Fruit fly (Drosophila melanogaster) whole organism, embryonic: ENCODE measurements around the gene Sdhaf3.

Experiments
- Awh ChIP-seq: fragments of 200-800 bp; sonication (Bioruptor generic); IDR thresholded peaks from 2 replicates; pipeline ENCODE4, ENCODE4 v1.3.6; 2022; ENCODE audit warnings: missing biosample characterization, missing genetic modification characterization
- Blimp-1 ChIP-seq: fragments of 200-800 bp; sonication (Bioruptor generic); optimal IDR thresholded peaks from 3 replicates; lab custom pipeline; 2018; ENCODE audit warnings: missing biosample characterization, missing genetic modification characterization, mild to moderate bottlenecking, moderate library complexity, missing genetic modification reagents
- Bteb2 ChIP-seq: fragments of 200-800 bp; sonication (Bioruptor generic); optimal IDR thresholded peaks from 2 replicates; lab custom pipeline; 2016; ENCODE audit warnings: missing biosample characterization, missing genetic modification characterization
- CG10147 ChIP-seq: fragments of 200-800 bp; sonication (Bioruptor generic); optimal IDR thresholded peaks from 2 replicates; lab custom pipeline; 2019; ENCODE audit warnings: missing biosample characterization, mild to moderate bottlenecking, missing genetic modification characterization, moderate library complexity
- CG10462 ChIP-seq: fragments of 200-800 bp; sonication (Bioruptor generic); optimal IDR thresholded peaks from 2 replicates; lab custom pipeline; 2016; ENCODE audit warnings: missing biosample characterization, missing genetic modification characterization
- CG10979 ChIP-seq: fragments of 200-800 bp; sonication (Bioruptor generic); optimal IDR thresholded peaks from 2 replicates; lab custom pipeline; 2018; ENCODE audit warnings: missing biosample characterization, mild to moderate bottlenecking, missing genetic modification characterization, moderate library complexity
- CG12219 ChIP-seq: fragments of 200-800 bp; sonication (Bioruptor generic); optimal IDR thresholded peaks from 3 replicates; lab custom pipeline; 2018; ENCODE audit warnings: missing biosample characterization, mild to moderate bottlenecking, missing genetic modification characterization
- CG13123 ChIP-seq: fragments of 200-800 bp; sonication (Bioruptor generic); optimal IDR thresholded peaks from 2 replicates; lab custom pipeline; 2016; ENCODE audit warnings: missing biosample characterization, missing genetic modification characterization
- CG13287 ChIP-seq: fragments of 200-800 bp; sonication (Bioruptor generic); IDR thresholded peaks from 2 replicates; pipeline ENCODE4 v1.3.6; 2022; ENCODE audit warnings: missing biosample characterization, missing genetic modification characterization; ENCODE audit not compliant: partially characterized antibody
- CG1602 ChIP-seq: fragments of 200-800 bp; sonication (Bioruptor generic); optimal IDR thresholded peaks from 3 replicates; lab custom pipeline; 2016; ENCODE audit warnings: missing biosample characterization, missing genetic modification characterization
- CG1647 ChIP-seq: fragments of 200-800 bp; sonication (Bioruptor generic); optimal IDR thresholded peaks from 3 replicates; lab custom pipeline; 2016; ENCODE audit warnings: missing biosample characterization, missing genetic modification characterization
- CG16813 ChIP-seq: fragments of 200-800 bp; sonication (Bioruptor generic); IDR thresholded peaks from 3 replicates; pipeline ENCODE4 v1.3.6; 2022; ENCODE audit warnings: missing biosample characterization, missing genetic modification characterization; ENCODE audit not compliant: partially characterized antibody
- CG17829 ChIP-seq: fragments of 200-800 bp; optimal IDR thresholded peaks from 2 replicates; lab custom pipeline; 2019; ENCODE audit warnings: missing biosample characterization, mild to moderate bottlenecking, missing genetic modification characterization, moderate library complexity
- CG18599 ChIP-seq: fragments of 200-800 bp; sonication (Bioruptor generic); optimal IDR thresholded peaks from 3 replicates; lab custom pipeline; 2017; ENCODE audit warnings: missing biosample characterization, missing genetic modification characterization, mild to moderate bottlenecking, moderate library complexity, missing genetic modification reagents
- CG4707 ChIP-seq: fragments of 200-800 bp; sonication (Bioruptor generic); optimal IDR thresholded peaks from 2 replicates; lab custom pipeline; 2018; ENCODE audit warnings: missing biosample characterization, mild to moderate bottlenecking, missing genetic modification characterization, moderate library complexity
- CG6254 ChIP-seq: fragments of 200-800 bp; sonication (Bioruptor generic); optimal IDR thresholded peaks from 3 replicates; lab custom pipeline; 2017; ENCODE audit warnings: mild to moderate bottlenecking, missing biosample characterization, missing genetic modification reagents, missing genetic modification characterization
- CG6765 ChIP-seq: fragments of 200-800 bp; sonication (Bioruptor generic); optimal IDR thresholded peaks from 3 replicates; lab custom pipeline; 2017; ENCODE audit warnings: missing biosample characterization, mild to moderate bottlenecking, missing genetic modification characterization
- CG7271 ChIP-seq: fragments of 200-800 bp; sonication (Bioruptor generic); optimal IDR thresholded peaks from 2 replicates; lab custom pipeline; 2018; ENCODE audit warnings: missing biosample characterization, mild to moderate bottlenecking, missing genetic modification characterization, moderate library complexity
- CG8765 ChIP-seq: fragments of 200-800 bp; sonication (Bioruptor generic); IDR thresholded peaks from 2 replicates; pipeline ENCODE4 v1.3.6; 2022; ENCODE audit warnings: missing biosample characterization, missing genetic modification characterization
- CG9609 ChIP-seq: fragments of 200-800 bp; sonication (Bioruptor generic); optimal IDR thresholded peaks from 3 replicates; lab custom pipeline; 2016; ENCODE audit warnings: missing biosample characterization, missing genetic modification characterization
- Dad ChIP-seq: fragments of 200-800 bp; sonication (Bioruptor generic); optimal IDR thresholded peaks from 3 replicates; lab custom pipeline; 2016; ENCODE audit warnings: missing biosample characterization, missing genetic modification characterization
- Dip2 ChIP-seq: fragments of 200-800 bp; sonication (Bioruptor generic); IDR thresholded peaks from 2 replicates; pipeline ENCODE4 v1.3.6; 2022; ENCODE audit warnings: missing biosample characterization, missing genetic modification characterization
- E2f1 ChIP-seq: fragments of 200-800 bp; sonication (Bioruptor generic); IDR thresholded peaks from 2 replicates; pipeline ENCODE4 v1.3.6; 2022; ENCODE audit warnings: missing biosample characterization, missing genetic modification characterization
- Hr78 ChIP-seq, 2 experiments: fragments of 200-800 bp in 1 of 2; fragments of >200 bp in 1 of 2; sonication (Bioruptor generic) in 1 of 2; optimal IDR thresholded peaks; 2 replicates each; lab custom pipeline; 2017 to 2019; ENCODE audit warnings: missing biosample characterization in 2 of 2, missing genetic modification characterization in 2 of 2, mild to moderate bottlenecking in 1 of 2, moderate library complexity in 1 of 2
- Lhr ChIP-seq: fragments of 200-800 bp; sonication (Bioruptor generic); optimal IDR thresholded peaks from 3 replicates; lab custom pipeline; 2017; ENCODE audit warnings: mild to moderate bottlenecking, missing biosample characterization, missing genetic modification reagents, missing genetic modification characterization
- Lpt ChIP-seq: fragments of >200 bp; optimal IDR thresholded peaks from 2 replicates; lab custom pipeline; 2018; ENCODE audit warnings: missing biosample characterization, missing genetic modification characterization
- Meics ChIP-seq: fragments of 200-800 bp; sonication (Bioruptor generic); optimal IDR thresholded peaks from 2 replicates; lab custom pipeline; 2017; ENCODE audit warnings: missing biosample characterization, mild to moderate bottlenecking, missing genetic modification characterization
- NC2β ChIP-seq: fragments of 200-800 bp; sonication (Bioruptor generic); optimal IDR thresholded peaks from 2 replicates; lab custom pipeline; 2016; ENCODE audit warnings: missing biosample characterization, missing genetic modification characterization
- Nf-YB ChIP-seq: fragments of 200-800 bp; sonication (Bioruptor generic); optimal IDR thresholded peaks from 3 replicates; lab custom pipeline; 2019; ENCODE audit warnings: missing biosample characterization, mild to moderate bottlenecking, missing genetic modification characterization, moderate library complexity
- NfI ChIP-seq: fragments of 200-800 bp; sonication (Bioruptor generic); optimal IDR thresholded peaks from 3 replicates; lab custom pipeline; 2018; ENCODE audit warnings: missing biosample characterization, mild to moderate bottlenecking, missing genetic modification characterization, moderate library complexity
- Oli ChIP-seq: fragments of 200-800 bp; sonication (Bioruptor generic); optimal IDR thresholded peaks from 2 replicates; lab custom pipeline; 2018; ENCODE audit warnings: missing biosample characterization, mild to moderate bottlenecking, missing genetic modification characterization, moderate library complexity
- PHDP ChIP-seq: fragments of 200-800 bp; sonication (Bioruptor generic); optimal IDR thresholded peaks from 3 replicates; lab custom pipeline; 2018; ENCODE audit warnings: missing biosample characterization, mild to moderate bottlenecking, missing genetic modification characterization, moderate library complexity
- Pdp1 ChIP-seq, 2 experiments: fragments of 200-800 bp; sonication (Bioruptor generic); optimal IDR thresholded peaks; 3 replicates each; lab custom pipeline; 2016; ENCODE audit warnings: missing biosample characterization in 2 of 2, missing genetic modification characterization in 2 of 2, mild to moderate bottlenecking in 1 of 2, moderate library complexity in 1 of 2
- Ptx1 ChIP-seq: fragments of 200-800 bp; sonication (Bioruptor generic); IDR thresholded peaks from 2 replicates; pipeline ENCODE4 v1.3.6; 2022; ENCODE audit warnings: missing biosample characterization, missing genetic modification characterization
- Sox100B ChIP-seq: fragments of 200-800 bp; sonication (Bioruptor generic); optimal IDR thresholded peaks from 3 replicates; lab custom pipeline; 2018; ENCODE audit warnings: missing biosample characterization, mild to moderate bottlenecking, missing genetic modification characterization
- Sry-β ChIP-seq: fragments of 200-800 bp; sonication (Bioruptor generic); optimal IDR thresholded peaks from 2 replicates; lab custom pipeline; 2018; ENCODE audit warnings: missing biosample characterization, mild to moderate bottlenecking, missing genetic modification characterization, moderate library complexity
- al ChIP-seq: fragments of 200-800 bp; sonication (Bioruptor generic); IDR thresholded peaks from 2 replicates; pipeline ENCODE4 v1.3.6; 2022; ENCODE audit warnings: missing biosample characterization, missing genetic modification characterization
- aop ChIP-seq: fragments of 200-800 bp; sonication (Bioruptor generic); IDR thresholded peaks from 2 replicates; pipeline ENCODE4 v1.3.6; 2022; ENCODE audit warnings: missing biosample characterization, missing genetic modification characterization
- bigmax ChIP-seq: fragments of 200-800 bp; sonication (Bioruptor generic); optimal IDR thresholded peaks from 2 replicates; lab custom pipeline; 2018; ENCODE audit warnings: missing biosample characterization, mild to moderate bottlenecking, missing genetic modification characterization
- dan ChIP-seq: fragments of 200-800 bp; sonication (Bioruptor generic); IDR thresholded peaks from 2 replicates; pipeline ENCODE4 v1.3.6; 2022; ENCODE audit warnings: missing biosample characterization, missing genetic modification characterization
- dati ChIP-seq: fragments of 200-800 bp; sonication (Bioruptor generic); IDR thresholded peaks from 2 replicates; pipeline ENCODE4 v1.3.6; 2022; ENCODE audit warnings: missing biosample characterization, missing genetic modification characterization
- dmrt99B ChIP-seq: fragments of 200-800 bp; sonication (Bioruptor generic); optimal IDR thresholded peaks from 2 replicates; lab custom pipeline; 2018; ENCODE audit warnings: missing biosample characterization, mild to moderate bottlenecking, missing genetic modification characterization, moderate library complexity
- dpn ChIP-seq, 2 experiments: fragments of 200-800 bp; sonication (Bioruptor generic); optimal IDR thresholded peaks; 3 replicates each; lab custom pipeline; 2016; ENCODE audit warnings: missing biosample characterization in 2 of 2, missing genetic modification characterization in 2 of 2
- gsb-n ChIP-seq: fragments of 200-800 bp; sonication (Bioruptor generic); optimal IDR thresholded peaks from 3 replicates; lab custom pipeline; 2018; ENCODE audit warnings: missing biosample characterization, mild to moderate bottlenecking, missing genetic modification characterization
- hbn ChIP-seq: fragments of 200-800 bp; sonication (Bioruptor generic); IDR thresholded peaks from 2 replicates; pipeline ENCODE4 v1.3.6; 2022; ENCODE audit warnings: missing biosample characterization, missing genetic modification characterization; ENCODE audit not compliant: partially characterized antibody
- pnt ChIP-seq: fragments of 200-800 bp; sonication (Bioruptor generic); optimal IDR thresholded peaks from 3 replicates; lab custom pipeline; 2016; ENCODE audit warnings: missing biosample characterization, missing genetic modification characterization
- trh ChIP-seq: fragments of 200-800 bp; sonication (Bioruptor generic); optimal IDR thresholded peaks from 2 replicates; lab custom pipeline; 2016; ENCODE audit warnings: missing biosample characterization, missing genetic modification characterization
- wor ChIP-seq: fragments of 200-800 bp; sonication (Bioruptor generic); IDR thresholded peaks from 2 replicates; pipeline ENCODE4 v1.3.6; 2022; ENCODE audit warnings: missing biosample characterization, missing genetic modification characterization

Sdhaf3 gene

DNA sequence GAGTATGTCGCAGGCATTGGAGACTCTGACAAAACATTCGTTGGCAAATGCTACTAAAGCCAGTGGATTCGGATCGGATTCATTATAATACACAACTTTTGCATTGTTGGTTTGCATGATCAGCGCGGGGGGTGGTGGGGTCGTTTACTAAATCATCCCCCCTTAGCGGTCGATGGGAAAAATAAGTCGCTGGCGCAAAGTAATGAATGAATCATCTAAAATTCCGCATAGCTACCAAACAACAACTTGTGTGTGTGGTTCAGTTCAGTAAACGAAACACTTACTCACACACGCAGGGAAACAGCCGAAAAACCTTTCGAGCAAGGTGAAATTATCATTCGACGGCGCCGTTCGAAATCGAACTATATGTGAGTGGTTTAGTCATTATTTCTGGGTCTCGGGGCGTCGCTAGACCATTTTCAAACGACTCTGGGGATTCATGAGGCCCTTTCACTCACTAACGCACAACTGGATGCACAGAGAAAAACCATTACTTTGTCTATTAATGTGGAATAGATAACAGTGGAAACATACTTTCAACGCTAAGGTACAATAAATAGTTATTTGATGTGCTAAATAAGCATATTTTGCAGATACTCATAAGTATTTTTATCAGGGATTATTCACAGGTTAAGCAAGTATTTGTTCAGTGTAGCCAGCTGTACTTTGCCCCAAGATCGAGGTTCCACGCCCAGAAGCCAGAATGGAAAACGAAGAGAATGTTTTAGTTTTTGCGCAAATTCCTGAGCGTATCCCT, 33.7 kb downstream of the Sdhaf3 start (continued):
- no peak for TF ChIP-seq CG7271 (tag; lab: Kevin White, UChicago)
- peak; percentile 5 for TF ChIP-seq CG13123 (GFP tag; lab: Kevin White, UChicago)
- peak; percentile 48 for TF ChIP-seq CG18599 (GFP tag; lab: Kevin White, UChicago)
- peak; percentile 32 for TF ChIP-seq CG1647
- peak; percentile 54; the same call in 1 of the 2 replicates for TF ChIP-seq al (GFP tag; lab: Robert Waterston, UW)
- TF ChIP-seq Dad (GFP tag; lab: Kevin White, UChicago) = peak; percentile 30
- TF ChIP-seq Awh (GFP tag; lab: Robert Waterston, UW) = peak; percentile 94
- no peak for TF ChIP-seq Lhr (GFP tag; lab: Kevin White, UChicago)
- peak; percentile 81 for TF ChIP-seq CG8765 (GFP tag; lab: Robert Waterston, UW)
- TF ChIP-seq E2f1 = peak; percentile 81
- TF ChIP-seq CG1602 = peak; percentile 49
- TF ChIP-seq dmrt99B = peak; percentile 59
- peak; percentile 84 for TF ChIP-seq CG12219 (GFP tag; lab: Kevin White, UChicago)
- peak; percentile 82 for TF ChIP-seq pnt (GFP tag; lab: Kevin White, UChicago)
- TF ChIP-seq gsb-n = peak; percentile 78
- TF ChIP-seq Lpt (GFP tag; lab: Kevin White, UChicago) = no peak
- peak; percentile 87 for TF ChIP-seq dati (GFP tag; lab: Robert Waterston, UW)
- TF ChIP-seq CG17829 = no peak
- TF ChIP-seq PHDP = peak; percentile 79
- TF ChIP-seq Bteb2 (GFP tag; lab: Kevin White, UChicago) = peak; percentile 51
- no peak for TF ChIP-seq bigmax (GFP tag; lab: Kevin White, UChicago)
- no peak for TF ChIP-seq hbn
- peak; percentile 81 for TF ChIP-seq Ptx1
- peak; percentile 8 for TF ChIP-seq trh (GFP tag; lab: Kevin White, UChicago)
- no peak for TF ChIP-seq CG6765 (GFP tag; lab: Kevin White, UChicago)
- TF ChIP-seq Hr78 (GFP tag; optimal IDR thresholded peaks at IDR 0.05; lab: Kevin White, UChicago) = peak in 1 of 2 experiments; percentile 60
- peak in 1 of 2 experiments; percentile 71 for TF ChIP-seq dpn (GFP tag; optimal IDR thresholded peaks at IDR 0.05; lab: Kevin White, UChicago)
- no peak for TF ChIP-seq CG16813 (GFP tag; lab: Robert Waterston, UW)
- TF ChIP-seq Blimp-1 = peak; percentile 75
- no peak for TF ChIP-seq CG10462
- TF ChIP-seq NfI (GFP tag; lab: Kevin White, UChicago) = peak; percentile 72
- TF ChIP-seq Sox100B (GFP tag; lab: Kevin White, UChicago) = no peak
- TF ChIP-seq aop (GFP tag; lab: Robert Waterston, UW) = 0 out of 2 replicates have a peak, but pooled peaks have one; percentile 5
- no peak for TF ChIP-seq CG13287
- peak in 1 of 2 experiments; percentile 22 for TF ChIP-seq Pdp1 (GFP tag; optimal IDR thresholded peaks at IDR 0.05; lab: Kevin White, UChicago)
- TF ChIP-seq Oli (tag; lab: Kevin White, UChicago) = peak; percentile 61
- peak; percentile 82 for TF ChIP-seq CG9609 (GFP tag; lab: Kevin White, UChicago)
- peak; percentile 67 for TF ChIP-seq CG10147 (GFP tag; lab: Kevin White, UChicago)
- peak; percentile 27 for TF ChIP-seq Nf-YB (GFP tag; lab: Kevin White, UChicago)
- no peak for TF ChIP-seq Dip2 (GFP tag; lab: Robert Waterston, UW)
- TF ChIP-seq CG10979 (tag; lab: Kevin White, UChicago) = peak; percentile 64
- peak; percentile 33 for TF ChIP-seq Meics
- peak; percentile 81 for TF ChIP-seq CG4707 (GFP tag; lab: Kevin White, UChicago)
- peak; percentile 52; the same call in 1 of the 2 replicates for TF ChIP-seq dan
- TF ChIP-seq NC2β (GFP tag; lab: Kevin White, UChicago) = peak; percentile 51
- peak; percentile 80 for TF ChIP-seq wor (GFP tag; lab: Robert Waterston, UW)
- peak; percentile 41 for TF ChIP-seq Sry-β (GFP tag; lab: Kevin White, UChicago)
- TF ChIP-seq CG6254 (GFP tag; lab: Kevin White, UChicago) = peak; percentile 79
